Worm (Caenorhabditis elegans) whole organism, L2 larva: Measurements from ENCODE around the gene C50B6.9.

Experiments used
- fos-1 ChIP-seq: fragments of 150-350 bp; optimal IDR thresholded peaks from 2 replicates; lab custom pipeline; 2014; ENCODE audit warnings: missing biosample characterization, missing genetic modification characterization
- mdl-1 ChIP-seq, 2 experiments: fragments of 150-350 bp in 1 of 2; sonication (generic microtip) in 1 of 2; optimal IDR thresholded peaks; 2 replicates each; lab custom pipeline; 2017; ENCODE audit warnings: missing biosample characterization in 2 of 2, missing genetic modification characterization in 2 of 2
- nhr-77 ChIP-seq: fragments of 150-350 bp; optimal IDR thresholded peaks from 2 replicates; lab custom pipeline; 2014; ENCODE audit warnings: missing biosample characterization, missing genetic modification characterization
- sem-4 ChIP-seq: fragments of 150-350 bp; optimal IDR thresholded peaks from 2 replicates; lab custom pipeline; 2014; ENCODE audit warnings: missing biosample characterization, missing genetic modification reagents, missing genetic modification characterization
- unc-62 ChIP-seq: fragments of 150-350 bp; optimal IDR thresholded peaks from 2 replicates; lab custom pipeline; 2014; ENCODE audit warnings: missing biosample characterization, missing genetic modification reagents, missing genetic modification characterization

DNA sequence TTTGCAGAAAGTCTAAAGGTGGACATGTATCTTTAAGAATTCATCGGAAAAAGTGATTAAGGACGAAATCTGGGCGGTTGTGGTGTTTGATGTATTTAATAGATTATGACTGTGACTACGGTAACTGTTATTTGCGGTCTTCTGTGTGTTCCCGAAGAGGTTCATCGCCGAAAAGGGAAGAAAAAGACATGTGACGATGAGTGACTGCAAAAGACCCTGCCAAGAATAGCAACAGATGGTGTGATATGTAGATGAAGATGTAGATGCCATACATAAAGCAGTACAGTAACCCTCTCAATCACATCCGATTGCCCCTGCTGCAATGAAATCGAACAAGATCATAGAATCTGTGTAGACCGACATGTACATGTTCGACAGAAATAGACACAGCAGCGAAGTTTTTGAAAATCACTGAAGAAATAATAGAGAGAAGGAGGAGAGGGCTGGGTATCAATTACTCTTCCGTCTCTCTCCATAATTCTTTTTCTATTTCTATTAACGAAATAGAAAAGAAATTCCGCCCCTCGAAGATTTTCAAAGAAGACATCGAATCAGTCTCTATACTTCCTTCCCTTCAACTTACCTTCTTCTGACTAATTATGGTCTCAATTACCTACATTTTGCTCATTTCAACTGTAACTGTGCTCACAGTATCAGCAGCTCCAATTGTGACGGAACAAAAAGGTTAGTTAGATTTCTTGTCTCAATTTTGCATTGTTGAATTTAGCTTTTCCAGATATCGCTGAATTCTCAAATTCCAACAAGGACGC lies 22.8 kb downstream of the C50B6.9 start, which contains the start of gene F32H5.3:
- TF ChIP-seq nhr-77, result no peak
- no peak for TF ChIP-seq mdl-1 (tag; optimal IDR thresholded peaks at IDR 0.05; lab: Kevin White, UChicago)
- no peak for TF ChIP-seq sem-4 (tag; lab: Kevin White, UChicago)
- TF ChIP-seq unc-62 (GFP tag; lab: Kevin White, UChicago), result no peak
- no peak for TF ChIP-seq fos-1 (tag; lab: Kevin White, UChicago)
